Worm (Caenorhabditis elegans): ENCODE results near the gene F02E11.4.

F02E11.4 gene

DNA sequence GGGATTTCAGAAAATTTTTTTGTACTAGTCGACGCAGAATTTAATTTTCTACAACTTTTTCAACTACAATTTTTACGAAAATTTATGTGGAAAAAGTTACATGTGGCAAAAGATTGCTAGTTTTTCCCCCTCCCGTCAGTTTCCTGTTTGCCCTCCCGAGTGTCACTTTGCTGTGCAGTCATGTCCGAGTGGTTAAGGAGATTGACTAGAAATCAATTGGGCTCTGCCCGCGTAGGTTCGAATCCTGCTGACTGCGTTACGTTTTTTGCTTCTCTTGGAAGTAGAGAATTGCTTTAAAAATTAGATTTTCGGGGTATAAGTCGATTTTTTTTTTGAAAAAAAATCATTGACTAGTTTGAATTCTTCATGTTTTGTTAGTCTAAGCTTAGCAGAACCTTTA lies 9.8 kb downstream of the F02E11.4 start:
- TF ChIP-seq nfya-1 (tag; optimal IDR thresholded peaks at IDR 0.05; ENCODE audit: insufficient read depth) (peak; percentile 8), pha-4 (tag; optimal IDR thresholded peaks at IDR 0.05) (peak; percentile 17), zag-1 (tag; optimal IDR thresholded peaks at IDR 0.05) (no peak)

DNA sequence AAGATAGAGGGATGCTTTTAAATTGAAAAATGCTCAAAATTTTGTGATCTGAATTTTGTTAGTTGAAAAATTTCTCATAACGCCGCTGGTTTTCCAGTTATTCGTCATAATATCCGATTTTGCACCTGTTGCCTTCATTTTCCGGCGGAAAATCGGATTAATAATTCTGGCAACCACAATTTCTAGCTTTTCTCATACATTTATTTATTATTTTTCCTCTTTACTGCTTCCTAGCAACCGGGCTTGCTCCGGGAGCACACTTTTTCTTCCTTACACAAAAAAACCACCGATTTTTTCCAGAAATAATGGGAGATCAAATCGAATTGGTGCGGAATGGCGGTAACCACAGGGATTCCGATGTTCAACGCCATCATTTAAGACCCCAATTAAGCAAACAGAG lies 10.2 kb downstream of the F02E11.4 start, which contains the start of gene F02E11.7:
TSS of gene F02E11.7 (plus strand) at position 301 of the 400 bp plus-strand sequence.
- TF ChIP-seq nhr-237 (tag; optimal IDR thresholded peaks at IDR 0.05), result no peak
- no peak for TF ChIP-seq zag-1 (tag; optimal IDR thresholded peaks at IDR 0.05)
- TF ChIP-seq pqm-1 (tag; optimal IDR thresholded peaks at IDR 0.05), result no peak
- no peak for TF ChIP-seq mdl-1 (tag; optimal IDR thresholded peaks at IDR 0.05)
- no peak for TF ChIP-seq jun-1 (tag; optimal IDR thresholded peaks at IDR 0.05)
- no peak for TF ChIP-seq ztf-4 (tag; optimal IDR thresholded peaks at IDR 0.05)
- TF ChIP-seq ceh-28 (tag; optimal IDR thresholded peaks at IDR 0.05), result no peak

DNA sequence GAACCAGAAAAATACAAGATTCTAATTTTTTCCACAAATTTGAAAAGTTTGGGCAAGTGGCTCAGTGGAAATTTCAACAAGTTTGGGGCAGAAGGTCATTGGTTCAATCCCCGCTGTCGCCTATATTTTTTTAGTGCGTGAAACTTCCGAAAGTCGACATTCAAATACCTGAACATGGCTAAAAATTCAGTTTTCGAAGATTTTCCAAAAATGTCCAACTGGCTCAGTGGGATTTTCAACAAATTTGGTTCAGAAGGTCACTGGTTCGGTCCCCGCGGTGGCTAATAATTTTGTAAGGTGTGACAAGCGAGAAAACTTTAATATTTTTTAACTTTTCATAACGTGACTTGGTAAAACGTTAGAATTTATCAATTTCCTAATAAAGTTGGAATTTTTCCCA lies 12.9 kb downstream of the F02E11.4 start:
- no peak for TF ChIP-seq lin-15B (tag; optimal IDR thresholded peaks at IDR 0.05)
- TF ChIP-seq eor-1 (tag; optimal IDR thresholded peaks at IDR 0.05), result no peak
- no peak for TF ChIP-seq fkh-10 (GFP tag; optimal IDR thresholded peaks at IDR 0.05)
- no peak for TF ChIP-seq pqm-1 (tag; optimal IDR thresholded peaks at IDR 0.05)
- no peak for TF ChIP-seq R02D3.7 (tag; optimal IDR thresholded peaks at IDR 0.05)
- TF ChIP-seq pha-4 (tag; optimal IDR thresholded peaks at IDR 0.05), result no peak
- no peak for TF ChIP-seq hmg-11 (tag; optimal IDR thresholded peaks at IDR 0.05)
- no peak for TF ChIP-seq fkh-2 (tag; optimal IDR thresholded peaks at IDR 0.05)
- no peak for TF ChIP-seq mml-1 (tag; optimal IDR thresholded peaks at IDR 0.05)
- no peak for TF ChIP-seq nhr-77 (tag; optimal IDR thresholded peaks at IDR 0.05)
- TF ChIP-seq nhr-67 (tag; optimal IDR thresholded peaks at IDR 0.05), result no peak
- TF ChIP-seq unc-62 (GFP tag; optimal IDR thresholded peaks at IDR 0.05), result no peak
- no peak for TF ChIP-seq nhr-28 (tag; optimal IDR thresholded peaks at IDR 0.05)
- TF ChIP-seq zag-1 (tag; optimal IDR thresholded peaks at IDR 0.05), result no peak
- TF ChIP-seq ceh-82 (tag; optimal IDR thresholded peaks at IDR 0.05), result no peak
- no peak for TF ChIP-seq egl-5 (tag; optimal IDR thresholded peaks at IDR 0.05)
- no peak for TF ChIP-seq nhr-23 (tag; optimal IDR thresholded peaks at IDR 0.05)

DNA sequence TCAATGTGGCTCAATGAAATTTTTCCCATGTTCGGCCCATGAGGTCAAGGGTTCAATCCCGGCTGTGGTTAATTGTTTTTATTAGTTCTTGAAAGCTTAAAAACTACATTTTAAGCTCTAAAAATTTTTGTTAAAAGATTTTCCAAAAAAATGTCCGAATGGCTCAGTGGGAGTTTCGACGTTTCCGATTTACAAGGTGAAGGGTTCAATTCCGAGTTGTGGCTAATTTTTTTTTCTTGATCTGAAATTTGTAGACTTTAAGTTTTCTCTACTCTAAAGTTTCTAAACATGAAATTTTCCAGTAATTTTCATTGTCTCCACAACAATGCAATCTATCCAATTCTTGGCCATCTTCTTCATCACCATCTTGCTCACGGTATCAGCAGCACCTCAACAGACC lies 15.1 kb downstream of the F02E11.4 start, which contains the start of gene F02E11.2:
TSS of gene F02E11.2 (plus strand) at position 301 of the 400 bp plus-strand sequence.
- no peak for TF ChIP-seq nhr-28 (tag; optimal IDR thresholded peaks at IDR 0.05)
- no peak for TF ChIP-seq nfya-1 (tag; optimal IDR thresholded peaks at IDR 0.05; ENCODE audit: insufficient read depth)

DNA sequence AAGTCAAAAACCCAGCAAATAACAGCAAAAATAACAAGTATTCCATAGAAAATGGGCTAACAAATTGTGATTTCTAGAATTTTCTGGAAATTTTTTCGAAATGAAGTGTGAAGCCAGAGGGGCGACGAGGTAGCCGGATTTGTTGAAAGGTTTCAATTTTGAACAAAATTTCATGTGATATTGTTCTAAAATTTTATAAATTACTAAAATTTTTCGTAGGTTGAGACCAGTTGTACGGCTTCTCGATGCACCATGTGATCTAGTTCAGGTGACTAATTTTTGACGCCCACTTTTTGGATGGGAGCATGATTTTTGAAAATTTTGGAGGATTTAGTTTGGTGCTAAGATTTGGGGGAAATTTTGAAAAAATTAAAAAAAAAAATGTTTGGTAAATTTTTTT lies 18.3 kb downstream of the F02E11.4 start, which contains the start of gene gcy-19:
TSS of gene gcy-19 (minus strand) at position 101 of the 400 bp plus-strand sequence.
- TF ChIP-seq nhr-11 (tag; optimal IDR thresholded peaks at IDR 0.05) (no peak), pqm-1 (tag; optimal IDR thresholded peaks at IDR 0.05) (no peak), R02D3.7 (tag; optimal IDR thresholded peaks at IDR 0.05) (no peak), sea-2 (GFP tag; optimal IDR thresholded peaks at IDR 0.05) (no peak), nhr-23 (tag; optimal IDR thresholded peaks at IDR 0.05) (no peak), ztf-11 (tag; optimal IDR thresholded peaks at IDR 0.05) (no peak), ztf-4 (tag; optimal IDR thresholded peaks at IDR 0.05) (no peak), fkh-2 (tag; optimal IDR thresholded peaks at IDR 0.05) (no peak)

DNA sequence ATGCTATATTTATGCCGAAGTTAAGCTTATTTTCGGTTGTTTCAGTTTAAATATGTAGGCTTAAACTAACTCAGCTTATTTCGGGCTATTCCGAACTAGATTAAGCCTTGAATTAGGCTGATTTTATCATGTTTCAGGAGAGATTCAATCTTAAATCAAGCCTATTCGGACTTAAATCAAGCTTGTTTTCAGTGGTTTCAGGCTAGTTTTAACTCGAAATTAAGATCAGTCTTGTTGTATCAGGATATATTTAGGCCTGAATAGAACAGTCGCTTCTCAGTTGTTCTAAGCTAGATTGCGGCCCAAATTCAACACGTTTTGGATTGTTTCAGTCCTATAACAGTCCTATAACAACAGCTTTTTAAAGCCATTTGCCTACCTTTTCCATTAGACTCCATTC lies 25.8 kb downstream of the F02E11.4 start:
- no peak for TF ChIP-seq daf-12 (tag; optimal IDR thresholded peaks at IDR 0.05)

DNA sequence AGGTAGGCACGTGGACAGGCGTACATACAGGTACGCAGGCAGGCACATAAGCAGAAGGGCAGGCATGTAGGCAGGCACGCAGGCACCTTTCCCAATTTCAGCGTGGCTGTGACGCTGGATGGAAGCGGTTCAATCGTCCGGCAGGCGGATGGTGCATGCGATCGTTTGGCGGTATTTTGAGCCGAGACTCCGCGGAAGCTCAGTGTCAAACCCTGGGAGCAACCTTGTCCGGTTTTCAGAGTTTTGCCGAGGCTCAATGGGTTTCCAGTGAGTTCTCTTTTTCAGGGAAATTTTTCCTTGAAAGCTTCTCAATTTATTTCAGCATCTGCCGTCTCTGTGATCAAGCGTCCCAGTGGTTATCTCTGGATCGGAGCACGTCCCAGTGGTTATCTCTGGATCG lies 27.4 kb downstream of the F02E11.4 start:
- TF ChIP-seq egl-5 (tag; optimal IDR thresholded peaks at IDR 0.05) (no peak), nhr-237 (tag; optimal IDR thresholded peaks at IDR 0.05) (no peak), fkh-10 (GFP tag; optimal IDR thresholded peaks at IDR 0.05) (no peak), elt-1 (tag; optimal IDR thresholded peaks at IDR 0.05) (no peak), R02D3.7 (tag; optimal IDR thresholded peaks at IDR 0.05) (no peak), pqm-1 (tag; optimal IDR thresholded peaks at IDR 0.05) (no peak), ama-1 (optimal IDR thresholded peaks at IDR 0.05) (no peak), nhr-77 (tag; optimal IDR thresholded peaks at IDR 0.05) (no peak), elt-3 (tag; optimal IDR thresholded peaks at IDR 0.05) (no peak), egl-27 (tag; optimal IDR thresholded peaks at IDR 0.05) (no peak), tbx-2 (tag; optimal IDR thresholded peaks at IDR 0.05) (no peak), ztf-11 (tag; optimal IDR thresholded peaks at IDR 0.05) (no peak), ceh-28 (tag; optimal IDR thresholded peaks at IDR 0.05) (no peak), ceh-9 (tag; optimal IDR thresholded peaks at IDR 0.05) (no peak), nfya-1 (tag; optimal IDR thresholded peaks at IDR 0.05; ENCODE audit: insufficient read depth) (no peak)

Measured in whole organism, L3 larva.